Worm (Caenorhabditis elegans): ENCODE measurements around the gene srw-83.
"Not testable (repeated sequence)": the region's sequence is repeated elsewhere in the genome, so short reads cannot be mapped to it uniquely, and the experiment has no call there.

ce11 chrV:18439469-18439868 is 13.1 kb downstream of the srw-83 start, which contains the start of gene ZK262.9:
- not testable (repeated sequence) for TF ChIP-seq F39B2.1 (GFP tag; IDR thresholded peaks at IDR 0.05); bed-1 (GFP tag; IDR thresholded peaks at IDR 0.05); ZK185.1 (tag; optimal IDR thresholded peaks at IDR 0.05; ENCODE audit: poor library complexity, severe bottlenecking); B0019.2 (GFP tag; conservative IDR thresholded peaks at IDR 0.05); pha-4 (tag; optimal IDR thresholded peaks at IDR 0.05); chd-7 (tag; optimal IDR thresholded peaks at IDR 0.05); zfh-2 (GFP tag; conservative IDR thresholded peaks at IDR 0.05); efl-1 (GFP tag; optimal IDR thresholded peaks at IDR 0.05); Y53G8AR.9 (GFP tag; conservative IDR thresholded peaks at IDR 0.05); ama-1 (optimal IDR thresholded peaks at IDR 0.05); ama-1 (GFP tag; optimal IDR thresholded peaks at IDR 0.05); tbp1 (GFP tag; optimal IDR thresholded peaks at IDR 0.05)
